Worm (Caenorhabditis elegans): ENCODE measurements around the gene fbxa-63.

DNA sequence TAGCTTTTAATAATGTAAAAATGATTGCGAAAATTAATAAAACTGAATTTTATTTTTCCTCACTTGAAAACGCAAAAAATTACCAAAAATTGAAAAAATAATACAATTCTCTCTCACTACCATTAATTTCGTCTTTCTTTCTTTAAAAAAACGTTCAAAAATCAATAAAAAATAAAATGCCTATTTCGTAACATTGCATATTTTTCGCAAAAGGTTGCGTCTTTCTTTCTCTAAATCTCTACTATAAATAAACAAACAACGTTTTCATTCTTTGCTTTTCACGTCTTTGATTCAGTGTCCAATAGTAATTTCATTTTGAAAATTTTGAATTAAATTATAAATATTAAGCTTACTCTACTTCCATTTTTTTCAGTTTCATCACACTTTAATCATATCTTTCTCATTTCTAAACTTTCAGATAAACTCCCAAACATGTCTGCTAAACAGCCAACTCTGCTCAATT lies 41.3 kb downstream of the fbxa-63 start, which contains the start of gene fbxa-37:
- TF ChIP-seq hmbx-1 (tag; optimal IDR thresholded peaks at IDR 0.05) (no peak), ama-1 (optimal IDR thresholded peaks at IDR 0.05) (no peak), scrt-1 (GFP tag; IDR thresholded peaks at IDR 0.05) (no peak), tbx-11 (GFP tag; IDR thresholded peaks at IDR 0.05) (no peak), F13C5.2 (tag; optimal IDR thresholded peaks at IDR 0.05) (no peak), hnd-1 (tag; optimal IDR thresholded peaks at IDR 0.05) (no peak), flt-1 (GFP tag; IDR thresholded peaks at IDR 0.05) (no peak), B0310.2 (tag; optimal IDR thresholded peaks at IDR 0.05) (no peak), tra-4 (tag; optimal IDR thresholded peaks at IDR 0.05) (no peak)
